Worm (Caenorhabditis elegans): ENCODE measurements around the gene gst-9.

The gst-9 gene

ce11 chrII:4881727-4882126, 9.7 kb upstream of the gst-9 start, which contains the start of gene gst-7 (continued):
- no peak for TF ChIP-seq madf-5 (GFP tag; IDR thresholded peaks at IDR 0.05)
- no peak for TF ChIP-seq lin-15B (tag; optimal IDR thresholded peaks at IDR 0.05)
- peak; percentile 79 for TF ChIP-seq hlh-11 (tag; optimal IDR thresholded peaks at IDR 0.05)
- peak; percentile 77 for TF ChIP-seq cey-2 (tag; optimal IDR thresholded peaks at IDR 0.05; ENCODE audit: borderline replicate concordance, insufficient read depth)
- peak; percentile 73 for TF ChIP-seq dmd-6 (GFP tag; IDR thresholded peaks at IDR 0.05)
- no peak for TF ChIP-seq vab-7 (GFP tag; IDR thresholded peaks at IDR 0.05)
- peak; percentile 38 for TF ChIP-seq pqm-1 (tag; optimal IDR thresholded peaks at IDR 0.05)
- no peak for TF ChIP-seq lin-39 (tag; optimal IDR thresholded peaks at IDR 0.05)

ce11 chrII:4882498-4882897, 8.9 kb upstream of the gst-9 start:
- TF ChIP-seq dve-1 (tag; optimal IDR thresholded peaks at IDR 0.05; ENCODE audit: insufficient read depth), result peak; percentile 27
- TF ChIP-seq aha-1 (tag), result peak; percentile 3
- no peak for TF ChIP-seq set-16 (GFP tag; IDR thresholded peaks at IDR 0.05)
- no peak for TF ChIP-seq Y5F2A.4 (GFP tag; optimal IDR thresholded peaks at IDR 0.05)
- TF ChIP-seq lim-7 (GFP tag; IDR thresholded peaks at IDR 0.05), result 0 out of 2 replicates have a peak, but pooled peaks have one; percentile 7
- no peak for TF ChIP-seq daf-16 (GFP tag; optimal IDR thresholded peaks at IDR 0.05)
- TF ChIP-seq daf-16 (tag; optimal IDR thresholded peaks at IDR 0.05), result peak; percentile 75
- no peak for TF ChIP-seq ceh-62 (tag; optimal IDR thresholded peaks at IDR 0.05)
- no peak for TF ChIP-seq dmd-9 (GFP tag; IDR thresholded peaks at IDR 0.05)

ce11 chrII:4883412-4883811, 8.0 kb upstream of the gst-9 start, which contains the start of gene gst-8:
TSS of gene gst-8 (plus strand) at chrII:4883712.
- TF ChIP-seq madf-5 (GFP tag; IDR thresholded peaks at IDR 0.05) (no peak), hlh-11 (tag; optimal IDR thresholded peaks at IDR 0.05) (peak; percentile 8), dmd-9 (GFP tag; IDR thresholded peaks at IDR 0.05) (no peak), dve-1 (tag; optimal IDR thresholded peaks at IDR 0.05; ENCODE audit: insufficient read depth) (peak; percentile 9), daf-16 (GFP tag; optimal IDR thresholded peaks at IDR 0.05) (no peak), daf-16 (tag; optimal IDR thresholded peaks at IDR 0.05) (peak; percentile 55), dmd-6 (GFP tag; IDR thresholded peaks at IDR 0.05) (0 out of 2 replicates have a peak, but pooled peaks have one; percentile 17), T20F7.1 (GFP tag; optimal IDR thresholded peaks at IDR 0.05) (peak; percentile 27)

- TF ChIP-seq nhr-41 (GFP tag; IDR thresholded peaks at IDR 0.05) (no peak), nhr-102 (tag; optimal IDR thresholded peaks at IDR 0.05) (no peak), Y75B8A.6 (GFP tag; IDR thresholded peaks at IDR 0.05) (no peak), unc-62 (GFP tag; optimal IDR thresholded peaks at IDR 0.05 in 1 of 2) (peak in 1 of 2 experiments; percentile 65), unc-62 (tag; optimal IDR thresholded peaks at IDR 0.05) (no peak)
Observed at ce11 chrII:4884403-4884802, 7.0 kb upstream of the gst-9 start.

ce11 chrII:4885976-4886375, 5.4 kb upstream of the gst-9 start, which contains the start of gene R05F9.7:
TSS of gene R05F9.7 (plus strand) at chrII:4886276.
- TF ChIP-seq skn-1 (tag; optimal IDR thresholded peaks at IDR 0.05) (no peak), nhr-10 (tag; optimal IDR thresholded peaks at IDR 0.05) (no peak), set-16 (GFP tag; IDR thresholded peaks at IDR 0.05) (no peak), T26A8.4 (GFP tag; IDR thresholded peaks at IDR 0.05) (no peak), nhr-41 (GFP tag; IDR thresholded peaks at IDR 0.05) (no peak), ztf-7 (tag; optimal IDR thresholded peaks at IDR 0.05) (no peak), ceh-28 (tag; optimal IDR thresholded peaks at IDR 0.05) (no peak), mdl-1 (tag; optimal IDR thresholded peaks at IDR 0.05) (no peak), mxl-2 (GFP tag; conservative IDR thresholded peaks at IDR 0.05) (no peak), lin-38 (GFP tag; IDR thresholded peaks at IDR 0.05) (no peak), ztf-11 (tag; optimal IDR thresholded peaks at IDR 0.05) (no peak), ceh-44 (GFP tag; IDR thresholded peaks at IDR 0.05) (no peak), mep-1 (tag; optimal IDR thresholded peaks at IDR 0.05) (no peak), jun-1 (tag; optimal IDR thresholded peaks at IDR 0.05) (no peak), pha-4 (GFP tag; IDR thresholded peaks at IDR 0.05) (no peak), pha-4 (tag; optimal IDR thresholded peaks at IDR 0.05) (no peak), spr-3 (GFP tag; optimal IDR thresholded peaks at IDR 0.05) (no peak), Y48G9A.11 (GFP tag; IDR thresholded peaks at IDR 0.05) (no peak), ama-1 (optimal IDR thresholded peaks at IDR 0.05) (no peak), lin-15B (tag; optimal IDR thresholded peaks at IDR 0.05) (no peak)

All from whole organism, L4 larva.